Worm (Caenorhabditis elegans): ENCODE measurements around the gene crm-1.

crm-1 gene

DNA sequence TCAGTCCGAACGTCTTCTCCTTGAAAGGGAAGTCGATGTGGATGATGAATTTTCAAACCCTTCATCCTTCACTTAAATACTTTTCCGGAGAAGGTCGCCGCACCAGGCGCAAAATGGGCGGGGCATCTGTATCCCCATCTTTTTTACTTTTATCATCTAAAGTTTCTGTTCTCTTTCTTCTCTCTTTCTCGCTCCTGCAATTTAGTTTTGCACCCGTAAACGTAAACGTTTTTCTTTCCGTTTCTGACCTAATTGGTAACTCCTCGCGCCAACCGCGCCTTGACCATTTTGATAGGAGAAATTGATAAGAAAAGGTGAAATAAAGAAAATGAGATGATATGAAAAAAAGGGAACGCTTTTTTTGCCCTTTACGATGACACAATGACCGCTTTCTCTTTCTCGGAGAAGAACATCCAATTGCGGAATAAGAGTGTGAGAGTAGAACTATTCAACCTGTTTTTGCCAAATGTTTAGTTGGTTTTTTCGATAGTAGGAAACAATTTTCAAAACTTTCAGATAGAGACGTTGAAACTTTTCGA is 39.0 kb downstream of the crm-1 start, which contains the start of gene col-149:
Gene col-149 (minus strand): TSS at position 51 of the 539 bp plus-strand sequence.
- TF ChIP-seq mdl-1 (tag; optimal IDR thresholded peaks at IDR 0.05) (no peak), nhr-23 (tag; optimal IDR thresholded peaks at IDR 0.05) (peak; percentile 75), elt-3 (tag; optimal IDR thresholded peaks at IDR 0.05) (peak in 1 of 3 experiments; percentile 56)

ce11 chrV:10291848-10292247 is 40.1 kb downstream of the crm-1 start:
- TF ChIP-seq skn-1 (tag; optimal IDR thresholded peaks at IDR 0.05) (no peak), eor-1 (tag; optimal IDR thresholded peaks at IDR 0.05) (no peak)

- TF ChIP-seq elt-1 (tag; optimal IDR thresholded peaks at IDR 0.05) = no peak
- TF ChIP-seq elt-2 (tag; optimal IDR thresholded peaks at IDR 0.05) = no peak
- TF ChIP-seq mdl-1 (tag; optimal IDR thresholded peaks at IDR 0.05) = no peak
- no peak for TF ChIP-seq nhr-23 (tag; optimal IDR thresholded peaks at IDR 0.05)
- no peak for TF ChIP-seq jun-1 (tag; optimal IDR thresholded peaks at IDR 0.05)
- no peak for TF ChIP-seq aly-2 (tag; optimal IDR thresholded peaks at IDR 0.05)
- no peak for TF ChIP-seq nfya-1 (tag; optimal IDR thresholded peaks at IDR 0.05; ENCODE audit: insufficient read depth)
- no peak for TF ChIP-seq ztf-11 (tag; optimal IDR thresholded peaks at IDR 0.05)
- TF ChIP-seq mml-1 (tag; optimal IDR thresholded peaks at IDR 0.05) = no peak
Measured at ce11 chrV:10289743-10290142, 42.2 kb downstream of the crm-1 start, which contains the start of gene B0024.15. Gene B0024.15 (plus strand): TSS chrV:10290043.

ce11 chrV:10287260-10287659 is 44.7 kb downstream of the crm-1 start, which contains the start of gene B0024.3:
Gene B0024.3 (plus strand): TSS chrV:10287560.
- no peak for TF ChIP-seq fkh-10 (GFP tag; optimal IDR thresholded peaks at IDR 0.05)
- no peak for TF ChIP-seq unc-39 (tag; optimal IDR thresholded peaks at IDR 0.05)
- TF ChIP-seq snpc-4 (tag; optimal IDR thresholded peaks at IDR 0.05) = no peak
- TF ChIP-seq fkh-2 (tag; optimal IDR thresholded peaks at IDR 0.05) = no peak
- no peak for TF ChIP-seq pqm-1 (tag; optimal IDR thresholded peaks at IDR 0.05)
- no peak for TF ChIP-seq nhr-23 (tag; optimal IDR thresholded peaks at IDR 0.05)
- no peak for TF ChIP-seq nhr-25 (tag; optimal IDR thresholded peaks at IDR 0.05)
- TF ChIP-seq R02D3.7 (tag; optimal IDR thresholded peaks at IDR 0.05) = no peak
- TF ChIP-seq ama-1 (optimal IDR thresholded peaks at IDR 0.05) = no peak
- no peak for TF ChIP-seq zag-1 (tag; optimal IDR thresholded peaks at IDR 0.05)
- no peak for TF ChIP-seq ceh-16 (tag; optimal IDR thresholded peaks at IDR 0.05)
- no peak for TF ChIP-seq egl-27 (tag; optimal IDR thresholded peaks at IDR 0.05)
- no peak for TF ChIP-seq nhr-43 (tag; optimal IDR thresholded peaks at IDR 0.05; ENCODE audit: poor library complexity, severe bottlenecking)
- no peak for TF ChIP-seq unc-62 (GFP tag; optimal IDR thresholded peaks at IDR 0.05)
- no peak for TF ChIP-seq mml-1 (tag; optimal IDR thresholded peaks at IDR 0.05)
- TF ChIP-seq skn-1 (tag; optimal IDR thresholded peaks at IDR 0.05) = no peak
- TF ChIP-seq nhr-67 (tag; optimal IDR thresholded peaks at IDR 0.05) = no peak

- no peak for TF ChIP-seq nhr-237 (tag; optimal IDR thresholded peaks at IDR 0.05)
- no peak for TF ChIP-seq egl-27 (tag; optimal IDR thresholded peaks at IDR 0.05)
- no peak for TF ChIP-seq ztf-11 (tag; optimal IDR thresholded peaks at IDR 0.05)
- TF ChIP-seq nhr-76 (tag; optimal IDR thresholded peaks at IDR 0.05) = no peak
- TF ChIP-seq R02D3.7 (tag; optimal IDR thresholded peaks at IDR 0.05) = no peak
- no peak for TF ChIP-seq ZK546.5 (tag; optimal IDR thresholded peaks at IDR 0.05)
- no peak for TF ChIP-seq sea-2 (GFP tag; optimal IDR thresholded peaks at IDR 0.05)
- no peak for TF ChIP-seq mdl-1 (tag; optimal IDR thresholded peaks at IDR 0.05)
- no peak for TF ChIP-seq ceh-28 (tag; optimal IDR thresholded peaks at IDR 0.05)
Measured at ce11 chrV:10285853-10286252, 46.1 kb downstream of the crm-1 start.

- TF ChIP-seq nfya-1 (tag; optimal IDR thresholded peaks at IDR 0.05; ENCODE audit: insufficient read depth) = no peak
- TF ChIP-seq aly-2 (tag; optimal IDR thresholded peaks at IDR 0.05) = no peak
- TF ChIP-seq nhr-11 (tag; optimal IDR thresholded peaks at IDR 0.05) = no peak
- no peak for TF ChIP-seq ceh-9 (tag; optimal IDR thresholded peaks at IDR 0.05)
- TF ChIP-seq nhr-77 (tag; optimal IDR thresholded peaks at IDR 0.05) = no peak
- TF ChIP-seq pqm-1 (tag; optimal IDR thresholded peaks at IDR 0.05) = peak; percentile 19
Measured at ce11 chrV:10283444-10283843, 48.5 kb downstream of the crm-1 start, which contains the start of gene lys-3. Gene lys-3 (minus strand): TSS chrV:10283544.

Measured in whole organism, L3 larva.